Worm (Caenorhabditis elegans): ENCODE data around the gene lgc-36.

DNA sequence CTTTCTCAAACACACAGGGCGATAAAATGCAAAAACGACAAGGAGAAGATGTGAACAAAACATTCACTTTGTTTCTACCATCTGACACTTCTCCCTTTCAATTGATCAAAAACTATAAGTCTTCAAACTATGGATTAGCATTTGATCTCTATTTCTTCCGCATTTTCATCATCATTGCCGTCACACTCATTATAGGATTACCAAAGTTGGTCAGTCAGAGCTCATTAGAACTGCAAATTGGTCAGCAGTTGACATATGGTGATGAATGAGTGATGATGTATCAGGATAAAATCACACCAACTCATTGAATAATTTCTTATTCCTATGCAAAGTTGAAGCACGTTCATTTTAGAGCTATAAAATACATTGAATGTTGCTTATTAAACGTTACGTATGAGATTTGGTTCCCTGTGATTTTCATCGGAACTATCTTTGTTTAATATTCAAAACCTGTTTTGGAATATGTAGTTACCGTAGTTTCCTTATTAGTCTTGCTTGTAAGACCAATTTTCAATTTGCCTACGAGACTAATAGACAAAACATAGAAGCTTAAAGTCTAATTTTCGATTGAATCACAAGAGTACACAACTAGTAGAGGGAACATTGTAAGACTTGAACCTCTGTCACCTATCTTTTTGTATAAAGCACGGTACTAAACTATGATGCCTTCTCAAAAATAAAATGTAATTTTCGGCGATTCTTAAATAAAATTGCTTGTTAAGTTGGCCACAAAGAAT lies 49.2 kb downstream of the lgc-36 start:
- TF ChIP-seq flt-1 (GFP tag; IDR thresholded peaks at IDR 0.05): no peak
- TF ChIP-seq tra-4 (tag; optimal IDR thresholded peaks at IDR 0.05): no peak
- no peak for TF ChIP-seq tbx-37 (GFP tag; conservative IDR thresholded peaks at IDR 0.05)
- no peak for TF ChIP-seq ets-7 (tag; optimal IDR thresholded peaks at IDR 0.05)
- TF ChIP-seq ama-1 (optimal IDR thresholded peaks at IDR 0.05): no peak
- TF ChIP-seq B0310.2 (tag; optimal IDR thresholded peaks at IDR 0.05): no peak
